Worm (Caenorhabditis elegans) whole organism, mixed stage, embryonic: Measurements from ENCODE around the gene W02A2.12.

Source experiments
- lsy-2 ChIP-seq: fragments of 150-350 bp; optimal IDR thresholded peaks from 2 replicates; lab custom pipeline; 2014; ENCODE audit warnings: missing biosample characterization, missing genetic modification characterization
- zip-8 ChIP-seq: fragments of 150-350 bp; optimal IDR thresholded peaks from 2 replicates; lab custom pipeline; 2014; ENCODE audit warnings: missing biosample characterization, missing genetic modification characterization

- TF ChIP-seq lsy-2 (tag; lab: Kevin White, UChicago) = no peak
- no peak for TF ChIP-seq zip-8 (tag; lab: Kevin White, UChicago)
These were observed 29.9 kb downstream of the W02A2.12 start for ce11 chrIV:13318773-13319172.
